Worm (Caenorhabditis elegans) whole organism, young adult: Measurements from ENCODE around the gene K06A1.2.

Source experiments
- B0019.2 ChIP-seq: fragments of 200-800 bp; sonication (Bioruptor generic); conservative IDR thresholded peaks from 2 replicates; pipeline ENCODE4 v1.3.6; 2022; ENCODE audit warnings: missing genetic modification reagents, missing genetic modification characterization, missing compliant biosample characterization
- B0035.1 ChIP-seq: sonication (generic microtip); optimal IDR thresholded peaks from 2 replicates; lab custom pipeline; 2016; ENCODE audit warnings: missing genetic modification characterization, mild to moderate bottlenecking, missing compliant biosample characterization, missing genotype, missing genetic modification reagents
- F33H1.4 ChIP-seq: fragments of 200-800 bp; sonication (Bioruptor generic); IDR thresholded peaks from 2 replicates; pipeline ENCODE4 v1.3.6; 2022; ENCODE audit warnings: missing genetic modification reagents, missing genetic modification characterization, missing compliant biosample characterization
- F49E8.2 ChIP-seq: sonication (generic microtip); optimal IDR thresholded peaks from 3 replicates; lab custom pipeline; 2017; ENCODE audit warnings: missing genetic modification characterization, mild to moderate bottlenecking, missing compliant biosample characterization, antibody characterized with exemption, moderate library complexity; ENCODE audit not compliant: insufficient read depth
- K12H6.12 ChIP-seq: fragments of 200-800 bp; sonication (Bioruptor generic); optimal IDR thresholded peaks from 2 replicates; lab custom pipeline; 2018; ENCODE audit warnings: mild to moderate bottlenecking, missing genetic modification characterization, missing compliant biosample characterization
- T07F8.4 ChIP-seq: sonication (generic microtip); optimal IDR thresholded peaks from 2 replicates; lab custom pipeline; 2016; ENCODE audit warnings: mild to moderate bottlenecking, missing genetic modification characterization, moderate library complexity, missing compliant biosample characterization
- ZK185.1 ChIP-seq: sonication (generic microtip); optimal IDR thresholded peaks from 2 replicates; lab custom pipeline; 2016; ENCODE audit warnings: mild to moderate bottlenecking, missing genetic modification characterization, missing compliant biosample characterization; ENCODE audit not compliant: poor library complexity, severe bottlenecking
- attf-5 ChIP-seq: fragments of 200-800 bp; sonication (Bioruptor generic); optimal IDR thresholded peaks from 2 replicates; lab custom pipeline; 2018; ENCODE audit warnings: mild to moderate bottlenecking, missing genetic modification characterization, missing compliant biosample characterization
- bed-2 ChIP-seq: fragments of 200-800 bp; sonication (Bioruptor generic); IDR thresholded peaks from 2 replicates; pipeline ENCODE4 v1.3.6; 2022; ENCODE audit warnings: missing genetic modification reagents, missing genetic modification characterization, missing compliant biosample characterization
- ceh-91 ChIP-seq: fragments of 200-800 bp; sonication (Bioruptor generic); IDR thresholded peaks from 2 replicates; pipeline ENCODE4 v1.3.6; 2022; ENCODE audit warnings: missing genetic modification reagents, missing genetic modification characterization, missing compliant biosample characterization
- die-1 ChIP-seq: sonication (generic microtip); optimal IDR thresholded peaks from 2 replicates; lab custom pipeline; 2016; ENCODE audit warnings: missing genotype, mild to moderate bottlenecking, missing genetic modification characterization, missing compliant biosample characterization
- dpff-1 ChIP-seq: sonication (generic microtip); optimal IDR thresholded peaks from 2 replicates; lab custom pipeline; 2017; ENCODE audit warnings: mild to moderate bottlenecking, missing genetic modification characterization, missing compliant biosample characterization
- hlh-12 ChIP-seq: sonication (generic microtip); optimal IDR thresholded peaks from 2 replicates; lab custom pipeline; 2016; ENCODE audit warnings: missing genetic modification characterization, missing compliant biosample characterization
- hlh-26 ChIP-seq: fragments of 200-800 bp; sonication (Bioruptor generic); conservative IDR thresholded peaks from 2 replicates; pipeline ENCODE4 v1.3.6; 2022; ENCODE audit warnings: missing genetic modification reagents, missing genetic modification characterization, missing compliant biosample characterization
- lag-1 ChIP-seq: fragments of 200-800 bp; sonication (Bioruptor generic); IDR thresholded peaks from 2 replicates; pipeline ENCODE4 v1.3.6; 2022; ENCODE audit warnings: missing genetic modification reagents, missing genetic modification characterization, missing compliant biosample characterization
- lin-40 ChIP-seq: sonication (generic microtip); optimal IDR thresholded peaks from 2 replicates; lab custom pipeline; 2016; ENCODE audit warnings: missing genetic modification characterization, mild to moderate bottlenecking, missing compliant biosample characterization, missing genotype, missing genetic modification reagents
- madf-10 ChIP-seq: sonication (generic microtip); optimal IDR thresholded peaks from 2 replicates; lab custom pipeline; 2016; ENCODE audit warnings: mild to moderate bottlenecking, missing genetic modification characterization, missing compliant biosample characterization
- mcd-1 ChIP-seq: fragments of 200-800 bp; sonication (Bioruptor generic); IDR thresholded peaks from 2 replicates; pipeline ENCODE4 v1.3.6; 2022; ENCODE audit warnings: missing genetic modification reagents, missing genetic modification characterization, missing compliant biosample characterization
- nfya-1 ChIP-seq: sonication (generic microtip); optimal IDR thresholded peaks from 2 replicates; lab custom pipeline; 2017; ENCODE audit warnings: antibody characterized with exemption, missing compliant biosample characterization, missing genetic modification characterization, borderline replicate concordance; ENCODE audit not compliant: insufficient read depth
- nfya-2 ChIP-seq: fragments of 200-800 bp; sonication (Bioruptor generic); IDR thresholded peaks from 2 replicates; pipeline ENCODE4 v1.3.6; 2022; ENCODE audit warnings: missing genetic modification reagents, missing genetic modification characterization, missing compliant biosample characterization
- nhr-27 ChIP-seq: fragments of 200-800 bp; sonication (Bioruptor generic); optimal IDR thresholded peaks from 2 replicates; lab custom pipeline; 2018; ENCODE audit warnings: mild to moderate bottlenecking, missing genetic modification characterization, moderate library complexity, missing compliant biosample characterization
- nhr-90 ChIP-seq: sonication (generic microtip); optimal IDR thresholded peaks from 2 replicates; lab custom pipeline; 2016; ENCODE audit warnings: missing genotype, mild to moderate bottlenecking, missing genetic modification characterization, missing compliant biosample characterization
- pha-4 ChIP-seq: fragments of 150-350 bp; sonication (generic microtip); optimal IDR thresholded peaks from 2 replicates; lab custom pipeline; 2014; ENCODE audit warnings: missing biosample characterization, missing genetic modification reagents, missing genetic modification characterization
- repo-1 ChIP-seq: sonication (generic microtip); optimal IDR thresholded peaks from 2 replicates; lab custom pipeline; 2017; ENCODE audit warnings: mild to moderate bottlenecking, missing genetic modification characterization, missing compliant biosample characterization
- rpc-1 ChIP-seq, 2 experiments: fragments of 150-350 bp in 1 of 2; sonication (generic microtip) in 1 of 2; optimal IDR thresholded peaks; 2 replicates each; lab custom pipeline; 2014 to 2018; ENCODE audit warnings: missing biosample characterization in 1 of 2, missing genetic modification characterization in 1 of 2, missing genetic modification reagents in 1 of 2, missing genotype in 1 of 2
- snpc-1.1 ChIP-seq: sonication (generic microtip); optimal IDR thresholded peaks from 2 replicates; lab custom pipeline; 2017; ENCODE audit warnings: missing genetic modification characterization, mild to moderate bottlenecking, missing compliant biosample characterization, antibody characterized with exemption, moderate library complexity, missing genotype, missing genetic modification reagents; ENCODE audit not compliant: insufficient read depth
- unc-62 ChIP-seq: fragments of 150-350 bp; optimal IDR thresholded peaks from 2 replicates; lab custom pipeline; 2014; ENCODE audit warnings: missing biosample characterization, missing genetic modification reagents, missing genetic modification characterization
- zfh-2 ChIP-seq: fragments of 200-800 bp; sonication (Bioruptor generic); conservative IDR thresholded peaks from 2 replicates; pipeline ENCODE4 v1.3.6; 2022; ENCODE audit warnings: missing genetic modification reagents, missing genetic modification characterization, missing compliant biosample characterization
- ztf-22 ChIP-seq: fragments of 200-800 bp; sonication (Bioruptor generic); optimal IDR thresholded peaks from 2 replicates; lab custom pipeline; 2018; ENCODE audit warnings: mild to moderate bottlenecking, missing genetic modification characterization, moderate library complexity, missing compliant biosample characterization

K06A1.2 gene

DNA sequence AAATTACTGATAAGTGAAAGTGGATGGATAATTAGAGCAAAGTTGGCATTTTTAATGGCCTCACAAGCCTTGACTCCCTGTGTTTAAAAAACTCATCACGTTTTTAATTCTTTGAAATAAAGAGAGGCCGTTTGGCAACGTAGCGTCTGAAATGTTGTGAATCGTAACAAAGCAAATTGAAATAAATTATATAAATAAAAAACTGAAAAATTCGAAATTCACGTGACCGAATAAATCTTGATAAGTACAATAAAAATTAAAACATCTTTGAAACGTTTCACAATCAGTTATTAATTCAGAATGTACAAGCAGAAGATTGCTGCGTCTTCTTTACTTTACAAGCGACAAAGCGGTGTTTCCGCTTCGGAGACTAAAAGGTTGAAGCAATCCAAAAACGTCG is 21.0 kb upstream of the K06A1.2 start, which contains the start of gene K03H9.3:
Gene K03H9.3 (plus strand): TSS at position 301 of the 400 bp plus-strand sequence.
- TF ChIP-seq snpc-1.1 (tag; lab: Kevin White, UChicago) (no peak), repo-1 (no peak), hlh-26 (no peak), hlh-12 (tag; lab: Kevin White, UChicago) (no peak), ZK185.1 (no peak), nfya-1 (tag; lab: Kevin White, UChicago) (no peak)

DNA sequence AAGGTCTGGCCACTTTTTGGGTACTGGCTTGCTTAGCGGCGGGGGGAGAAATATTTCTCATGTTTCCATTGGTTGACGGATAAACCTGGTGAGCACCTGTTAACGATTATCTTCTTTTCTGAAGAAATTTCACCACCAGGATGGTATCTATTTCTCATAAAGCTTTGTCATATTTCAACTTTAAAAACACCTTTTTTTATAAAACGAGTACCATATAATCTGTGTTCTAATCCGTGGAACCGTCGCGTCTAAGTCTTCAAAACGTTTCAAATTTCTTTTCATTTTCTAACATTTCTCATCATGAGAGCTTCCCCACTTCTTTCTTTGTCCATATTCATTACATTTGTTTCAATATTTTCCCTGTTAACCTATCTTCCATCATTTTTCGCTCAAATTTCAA is 17.8 kb upstream of the K06A1.2 start, which contains the start of gene col-75:
Gene col-75 (plus strand): TSS at position 301 of the 400 bp plus-strand sequence.
- TF ChIP-seq B0019.2 (GFP tag; lab: Robert Waterston, UW) (no peak), hlh-26 (no peak)

DNA sequence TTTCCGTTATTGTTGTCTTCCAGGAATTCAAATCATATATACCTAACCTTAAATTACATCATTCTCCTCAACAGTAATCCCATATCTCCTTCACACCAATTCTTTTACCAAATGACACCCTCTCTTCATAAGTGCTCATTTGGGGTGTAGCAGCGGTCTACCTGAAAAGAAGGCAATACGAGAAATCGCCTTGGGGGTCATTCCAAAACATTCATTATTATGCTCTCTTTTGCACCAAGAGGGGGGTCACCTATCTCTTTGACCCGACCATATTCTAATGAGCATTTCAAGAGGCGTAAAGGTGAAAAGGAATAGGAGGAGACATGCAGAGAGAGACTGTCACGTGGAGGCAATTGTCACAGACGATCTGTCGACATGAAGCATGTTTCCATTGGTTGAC is 7.0 kb upstream of the K06A1.2 start:
- TF ChIP-seq die-1 (tag; lab: Kevin White, UChicago) (no peak), nhr-27 (tag; lab: Kevin White, UChicago) (no peak), repo-1 (no peak), nhr-90 (no peak), lin-40 (tag; lab: Kevin White, UChicago) (no peak), F49E8.2 (tag; lab: Kevin White, UChicago) (no peak), snpc-1.1 (tag; lab: Kevin White, UChicago) (no peak), nfya-2 (GFP tag; lab: Robert Waterston, UW) (no peak), F33H1.4 (GFP tag; lab: Robert Waterston, UW) (no peak), pha-4 (tag; lab: Kevin White, UChicago) (no peak), zfh-2 (no peak), bed-2 (no peak), rpc-1 (optimal IDR thresholded peaks at IDR 0.05; lab: Kevin White, UChicago) (no peak), rpc-1 (tag; optimal IDR thresholded peaks at IDR 0.05; lab: Kevin White, UChicago) (no peak), unc-62 (GFP tag; lab: Kevin White, UChicago) (no peak), K12H6.12 (tag; lab: Kevin White, UChicago) (no peak)

DNA sequence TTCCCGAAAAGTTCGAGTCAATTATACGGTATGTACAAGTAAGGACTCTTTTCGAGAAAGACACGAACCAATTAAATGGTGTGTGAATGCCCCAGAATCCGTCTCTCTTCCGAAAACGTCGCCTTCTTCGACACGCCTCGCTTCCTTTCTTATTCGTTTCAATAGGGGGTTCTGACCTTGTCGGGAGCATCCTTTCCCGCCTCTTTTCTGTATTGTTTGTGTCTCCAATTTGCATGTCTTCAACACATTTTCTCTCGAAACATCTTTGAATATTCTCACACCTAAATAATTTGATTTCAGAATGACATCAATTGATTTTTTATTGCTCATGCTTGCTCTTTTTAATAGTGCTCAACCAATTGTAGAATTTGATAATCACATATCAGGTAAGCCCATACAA is 2.7 kb upstream of the K06A1.2 start, which contains the start of gene cutl-16:
Gene cutl-16 (plus strand): TSS at position 301 of the 400 bp plus-strand sequence.
- TF ChIP-seq madf-10 (tag; lab: Kevin White, UChicago) (no peak), attf-5 (no peak), bed-2 (no peak), ztf-22 (GFP tag; lab: Kevin White, UChicago) (no peak), T07F8.4 (tag; lab: Kevin White, UChicago) (no peak), lag-1 (GFP tag; lab: Robert Waterston, UW) (no peak)

DNA sequence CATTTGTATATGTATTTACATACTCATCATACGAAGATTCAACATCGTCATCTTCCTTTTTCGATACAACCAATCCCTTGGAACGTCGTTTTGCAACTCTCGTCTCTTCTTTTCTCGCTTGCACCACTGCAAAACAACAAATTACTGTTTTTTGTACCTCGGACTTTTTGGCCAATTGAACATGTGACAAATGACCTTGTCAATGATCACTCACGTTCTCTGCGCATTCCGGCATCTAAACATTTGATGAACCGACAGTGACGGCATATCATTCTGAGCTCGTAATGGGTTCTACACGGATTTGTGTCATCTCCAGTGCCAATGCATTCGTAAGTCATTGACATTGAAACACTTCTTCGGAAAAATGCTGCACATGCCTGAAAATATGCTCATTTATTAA is 4.4 kb downstream of the K06A1.2 start:
- TF ChIP-seq dpff-1 (no peak), die-1 (tag; lab: Kevin White, UChicago) (no peak), ceh-91 (GFP tag; lab: Robert Waterston, UW) (no peak), nhr-27 (tag; lab: Kevin White, UChicago) (no peak), mcd-1 (GFP tag; lab: Robert Waterston, UW) (no peak), B0035.1 (tag; lab: Kevin White, UChicago) (no peak), ztf-22 (GFP tag; lab: Kevin White, UChicago) (no peak), madf-10 (tag; lab: Kevin White, UChicago) (no peak)
